Worm (Caenorhabditis elegans) whole organism, late embryonic: ENCODE results near the gene Y32F6A.4.
A peak's percentile ranks its signal among the peaks of the same experiment; 100 is the strongest.

Experiments
- K02D7.2 ChIP-seq: sonication (generic microtip); optimal IDR thresholded peaks from 2 replicates; lab custom pipeline; 2017; ENCODE audit warnings: mild to moderate bottlenecking, missing genetic modification characterization, missing compliant biosample characterization
- T23F11.4 ChIP-seq: fragments of 200-800 bp; sonication (Bioruptor generic); optimal IDR thresholded peaks from 2 replicates; lab custom pipeline; 2018; ENCODE audit warnings: mild to moderate bottlenecking, missing genetic modification characterization, missing compliant biosample characterization
- ahr-1 ChIP-seq: sonication (generic microtip); optimal IDR thresholded peaks from 2 replicates; lab custom pipeline; 2016; ENCODE audit warnings: missing genetic modification characterization, missing compliant biosample characterization
- ama-1 ChIP-seq: fragments of 150-350 bp; optimal IDR thresholded peaks from 2 replicates; lab custom pipeline; 2014
- ceh-14 ChIP-seq: sonication (generic microtip); optimal IDR thresholded peaks from 2 replicates; lab custom pipeline; 2016; ENCODE audit warnings: missing genotype, missing genetic modification characterization, missing compliant biosample characterization
- ceh-19 ChIP-seq: fragments of 200-800 bp; sonication (Bioruptor generic); optimal IDR thresholded peaks from 2 replicates; lab custom pipeline; 2018; ENCODE audit warnings: mild to moderate bottlenecking, missing genetic modification characterization, missing compliant biosample characterization
- ceh-22 ChIP-seq: sonication (generic microtip); optimal IDR thresholded peaks from 2 replicates; lab custom pipeline; 2017; ENCODE audit warnings: missing biosample characterization, missing genetic modification characterization
- ceh-24 ChIP-seq: sonication (generic microtip); optimal IDR thresholded peaks from 2 replicates; lab custom pipeline; 2016; ENCODE audit warnings: mild to moderate bottlenecking, missing genetic modification characterization, missing compliant biosample characterization
- ceh-30 ChIP-seq: fragments of 150-350 bp; optimal IDR thresholded peaks from 2 replicates; lab custom pipeline; 2014; ENCODE audit warnings: missing biosample characterization, missing genetic modification characterization
- ceh-45 ChIP-seq: fragments of 200-800 bp; sonication (Bioruptor generic); IDR thresholded peaks from 2 replicates; pipeline ENCODE4 v1.3.6; 2022; ENCODE audit warnings: missing genetic modification reagents, missing genetic modification characterization, missing compliant biosample characterization
- ceh-48 ChIP-seq: sonication (generic microtip); optimal IDR thresholded peaks from 2 replicates; lab custom pipeline; 2016; ENCODE audit warnings: missing genetic modification characterization, inconsistent platforms, missing compliant biosample characterization
- ceh-9 ChIP-seq: sonication (generic microtip); optimal IDR thresholded peaks from 2 replicates; lab custom pipeline; 2016; ENCODE audit warnings: mild to moderate bottlenecking, missing genetic modification characterization, inconsistent platforms, missing compliant biosample characterization
- che-1 ChIP-seq: sonication (generic microtip); optimal IDR thresholded peaks from 2 replicates; lab custom pipeline; 2016; ENCODE audit warnings: mild to moderate bottlenecking, missing genetic modification characterization, missing compliant biosample characterization
- dmd-4 ChIP-seq: sonication (generic microtip); optimal IDR thresholded peaks from 2 replicates; lab custom pipeline; 2016; ENCODE audit warnings: borderline replicate concordance, missing genetic modification characterization, missing compliant biosample characterization
- dve-1 ChIP-seq: sonication (generic microtip); optimal IDR thresholded peaks from 2 replicates; lab custom pipeline; 2017; ENCODE audit warnings: antibody characterized with exemption, mild to moderate bottlenecking, missing genetic modification characterization, missing compliant biosample characterization
- elt-2 ChIP-seq: sonication (generic microtip); optimal IDR thresholded peaks from 2 replicates; lab custom pipeline; 2016; ENCODE audit warnings: missing genetic modification reagents, missing genetic modification characterization, missing compliant biosample characterization
- elt-4 ChIP-seq: sonication (generic microtip); optimal IDR thresholded peaks from 2 replicates; lab custom pipeline; 2016; ENCODE audit warnings: missing genetic modification characterization, missing compliant biosample characterization
- fax-1 ChIP-seq: sonication (generic microtip); optimal IDR thresholded peaks from 2 replicates; lab custom pipeline; 2016; ENCODE audit warnings: missing genotype, missing genetic modification characterization, missing compliant biosample characterization
- hlh-30 ChIP-seq: sonication (generic microtip); optimal IDR thresholded peaks from 2 replicates; lab custom pipeline; 2017; ENCODE audit warnings: antibody characterized with exemption, missing genetic modification characterization, missing compliant biosample characterization; ENCODE audit not compliant: insufficient read depth
- hlh-6 ChIP-seq: sonication (generic microtip); optimal IDR thresholded peaks from 2 replicates; lab custom pipeline; 2016; ENCODE audit warnings: missing genotype, missing genetic modification characterization, missing compliant biosample characterization
- hlh-8 ChIP-seq: sonication (generic microtip); optimal IDR thresholded peaks from 2 replicates; lab custom pipeline; 2016; ENCODE audit warnings: missing genotype, missing genetic modification characterization, missing compliant biosample characterization
- lim-6 ChIP-seq: sonication (generic microtip); optimal IDR thresholded peaks from 2 replicates; lab custom pipeline; 2016; ENCODE audit warnings: missing genetic modification characterization, missing compliant biosample characterization
- lin-11 ChIP-seq: fragments of 200-800 bp; sonication (Bioruptor generic); optimal IDR thresholded peaks from 2 replicates; lab custom pipeline; 2018; ENCODE audit warnings: mild to moderate bottlenecking, missing genetic modification characterization, missing compliant biosample characterization
- mec-3 ChIP-seq: sonication (generic microtip); optimal IDR thresholded peaks from 2 replicates; lab custom pipeline; 2016; ENCODE audit warnings: borderline replicate concordance, missing genetic modification characterization, missing compliant biosample characterization
- nfya-1 ChIP-seq: sonication (generic microtip); optimal IDR thresholded peaks from 2 replicates; lab custom pipeline; 2017; ENCODE audit warnings: missing genetic modification characterization, mild to moderate bottlenecking, missing compliant biosample characterization, antibody characterized with exemption, moderate library complexity
- npax-4 ChIP-seq: sonication (generic microtip); optimal IDR thresholded peaks from 2 replicates; lab custom pipeline; 2016; ENCODE audit warnings: missing genetic modification characterization, missing compliant biosample characterization
- odd-2 ChIP-seq: sonication (generic microtip); optimal IDR thresholded peaks from 2 replicates; lab custom pipeline; 2017; ENCODE audit warnings: antibody characterized with exemption, mild to moderate bottlenecking, missing genetic modification characterization, missing compliant biosample characterization
- pag-3 ChIP-seq: sonication (generic microtip); optimal IDR thresholded peaks from 2 replicates; lab custom pipeline; 2016; ENCODE audit warnings: missing compliant biosample characterization, missing genetic modification characterization, borderline replicate concordance
- pha-2 ChIP-seq: sonication (generic microtip); optimal IDR thresholded peaks from 2 replicates; lab custom pipeline; 2017; ENCODE audit warnings: mild to moderate bottlenecking, missing genetic modification characterization, missing compliant biosample characterization
- pros-1 ChIP-seq: fragments of 150-350 bp; optimal IDR thresholded peaks from 2 replicates; lab custom pipeline; 2014; ENCODE audit warnings: missing biosample characterization, missing genetic modification reagents, missing genetic modification characterization
- ref-2 ChIP-seq: sonication (generic microtip); optimal IDR thresholded peaks from 2 replicates; lab custom pipeline; 2016; ENCODE audit warnings: missing genetic modification characterization, missing compliant biosample characterization
- tbx-7 ChIP-seq: sonication (generic microtip); optimal IDR thresholded peaks from 2 replicates; lab custom pipeline; 2016; ENCODE audit warnings: missing genotype, missing genetic modification characterization, missing compliant biosample characterization
- ttx-3 ChIP-seq: sonication (generic microtip); optimal IDR thresholded peaks from 2 replicates; lab custom pipeline; 2016; ENCODE audit warnings: missing genetic modification reagents, missing genetic modification characterization, missing compliant biosample characterization
- unc-3 ChIP-seq, 2 experiments: fragments of 200-800 bp in 1 of 2; sonication (Bioruptor generic) in 1 of 2; sonication (generic microtip) in 1 of 2; conservative IDR thresholded peaks in 1 of 2; optimal IDR thresholded peaks in 1 of 2; 2 replicates each; pipeline versions ENCODE4 v1.3.6 to Lab custom; 2016 to 2022; ENCODE audit warnings: missing compliant biosample characterization in 2 of 2, missing genetic modification characterization in 2 of 2, missing genetic modification reagents in 1 of 2
- unc-42 ChIP-seq: sonication (generic microtip); optimal IDR thresholded peaks from 2 replicates; lab custom pipeline; 2016; ENCODE audit warnings: missing genotype, missing genetic modification characterization, missing compliant biosample characterization
- ztf-16 ChIP-seq: sonication (generic microtip); optimal IDR thresholded peaks from 2 replicates; lab custom pipeline; 2017; ENCODE audit warnings: missing genetic modification characterization, missing compliant biosample characterization

Y32F6A.4 gene

DNA sequence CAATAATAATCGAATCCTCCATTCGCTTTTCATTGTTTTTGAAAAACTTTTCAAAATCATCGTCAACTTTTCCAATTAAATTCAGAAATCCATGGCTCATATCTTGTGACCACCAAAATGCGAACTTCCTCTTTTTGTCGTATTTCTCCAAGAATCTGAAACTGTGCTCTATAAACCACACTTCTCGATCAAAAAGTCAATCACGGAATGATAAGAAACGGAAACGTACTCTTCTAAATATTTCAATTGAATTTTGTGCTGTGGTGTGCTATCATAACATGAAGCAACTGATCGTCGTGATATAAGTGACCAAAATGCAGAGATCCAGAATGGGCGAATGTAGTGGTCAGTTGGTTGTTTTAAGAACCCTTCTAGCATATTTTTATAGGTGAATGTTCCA is 29.2 kb downstream of the Y32F6A.4 start:
- TF ChIP-seq ceh-9 (tag; lab: Kevin White, UChicago) (no peak), ceh-48 (tag; lab: Kevin White, UChicago) (no peak), ceh-30 (no peak), unc-42 (no peak), lim-6 (tag; lab: Kevin White, UChicago) (no peak), fax-1 (tag; lab: Kevin White, UChicago) (no peak), odd-2 (tag; lab: Kevin White, UChicago) (no peak), dmd-4 (tag; lab: Kevin White, UChicago) (no peak), dve-1 (tag; lab: Kevin White, UChicago) (no peak), ceh-45 (GFP tag; lab: Robert Waterston, UW) (no peak), npax-4 (no peak), mec-3 (tag; lab: Kevin White, UChicago) (no peak), ceh-24 (tag; lab: Kevin White, UChicago) (no peak)

DNA sequence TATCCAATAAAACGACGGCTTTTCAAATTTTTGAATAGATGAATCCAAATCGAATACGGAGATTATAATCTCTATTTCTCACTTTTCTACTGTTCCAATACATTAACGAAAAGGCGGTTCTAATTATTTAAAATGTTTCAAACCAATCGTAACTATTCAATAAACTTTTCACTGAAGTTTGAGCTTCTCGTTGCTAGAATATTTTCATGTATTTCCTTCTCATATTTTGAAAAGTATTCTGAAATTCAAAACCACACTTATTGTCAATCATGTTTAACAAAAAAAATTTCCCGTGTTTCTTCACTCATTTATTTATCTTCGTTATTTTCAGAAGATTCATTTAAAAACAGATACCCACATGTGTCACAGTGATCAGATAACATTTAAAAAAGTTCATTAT is 31.1 kb downstream of the Y32F6A.4 start, which contains the start of gene F15H10.8:
F15H10.8 (minus strand) TSS at position 101 of the 400 bp plus-strand sequence.
- TF ChIP-seq K02D7.2 (tag; lab: Kevin White, UChicago) (no peak), pag-3 (no peak), ref-2 (tag; lab: Kevin White, UChicago) (no peak), hlh-8 (tag; lab: Kevin White, UChicago) (no peak), ceh-30 (no peak), elt-4 (tag; lab: Kevin White, UChicago) (no peak), ceh-14 (tag; lab: Kevin White, UChicago) (no peak), lim-6 (tag; lab: Kevin White, UChicago) (no peak), ceh-19 (GFP tag; lab: Kevin White, UChicago) (no peak), ztf-16 (tag; lab: Kevin White, UChicago) (no peak), lin-11 (tag; lab: Kevin White, UChicago) (no peak), nfya-1 (tag; lab: Kevin White, UChicago) (no peak), ahr-1 (no peak), unc-42 (no peak), T23F11.4 (GFP tag; lab: Kevin White, UChicago) (no peak), ceh-48 (tag; lab: Kevin White, UChicago) (no peak), hlh-30 (no peak)

DNA sequence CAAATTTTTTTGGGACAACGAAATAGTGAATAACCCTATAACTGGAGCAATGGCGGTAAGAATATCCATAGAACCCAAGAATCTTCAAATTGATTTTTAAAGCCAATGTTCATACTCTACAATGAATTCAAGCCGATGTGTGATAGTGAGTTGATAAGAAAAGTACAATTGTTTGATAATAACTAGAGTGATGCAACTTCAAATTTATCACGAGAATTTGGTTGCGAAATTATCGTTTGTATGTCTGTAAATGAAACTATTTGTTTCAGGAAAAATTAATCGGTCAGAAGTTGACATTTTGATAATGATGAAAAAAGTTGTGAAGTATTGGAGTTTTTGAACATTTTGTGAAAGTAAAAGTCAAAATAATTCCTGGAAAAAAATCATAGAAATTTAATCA is 34.6 kb downstream of the Y32F6A.4 start:
- peak; percentile 77 for TF ChIP-seq elt-2 (tag; lab: Kevin White, UChicago)
- no peak for TF ChIP-seq ttx-3 (tag; lab: Kevin White, UChicago)

DNA sequence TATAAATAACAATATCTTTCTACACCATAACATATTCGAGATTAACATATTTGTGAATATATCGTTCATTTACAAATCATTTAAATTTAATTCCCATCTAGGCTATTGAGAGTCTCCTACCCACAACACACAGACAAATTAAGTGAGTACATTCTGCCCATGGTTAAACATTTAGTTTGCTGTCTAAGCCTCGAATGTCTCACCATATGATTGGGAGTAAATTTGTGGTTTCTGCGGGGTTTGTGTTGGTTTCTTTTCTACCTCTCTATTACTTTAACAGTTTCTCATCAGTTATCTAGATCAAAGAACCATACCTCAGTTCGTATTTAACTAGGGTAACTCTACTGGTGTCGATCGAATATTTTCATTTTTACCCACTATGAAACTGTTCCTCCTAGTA is 35.4 kb downstream of the Y32F6A.4 start, which contains the start of gene ugt-2:
ugt-2 (plus strand) TSS at position 371 of the 400 bp plus-strand sequence.
- TF ChIP-seq hlh-8 (tag; lab: Kevin White, UChicago) (no peak), tbx-7 (no peak)

DNA sequence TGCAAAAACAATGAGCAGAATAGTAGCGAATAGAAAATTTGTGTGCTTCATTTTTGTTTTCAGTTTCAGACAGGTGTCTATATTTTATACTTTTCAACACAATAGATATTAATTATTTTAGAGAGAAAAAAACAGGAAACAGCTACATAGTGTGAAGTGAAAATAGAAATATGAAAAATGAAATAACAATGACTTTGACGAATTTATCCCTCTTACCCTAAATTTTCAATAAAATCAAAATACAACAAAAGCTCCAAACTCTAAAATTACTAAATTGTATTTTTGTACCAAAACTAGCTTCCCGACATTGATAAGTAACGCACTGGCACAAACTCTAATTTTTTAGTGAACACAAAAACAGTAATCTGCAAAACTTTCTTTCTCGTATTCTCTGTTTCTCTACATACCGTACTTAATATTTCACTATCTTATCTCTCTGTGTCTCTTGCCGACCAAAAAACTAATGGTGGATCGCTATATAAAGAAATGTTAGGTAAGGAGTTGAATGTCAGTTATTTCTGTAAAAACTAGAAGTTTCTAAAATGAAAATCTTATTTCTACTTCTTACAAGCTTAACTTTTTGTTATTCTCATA is 38.6 kb downstream of the Y32F6A.4 start, which contains the start of the genes col-151 and ugt-1:
col-151 (minus strand) TSS at position 51 of the 594 bp plus-strand sequence.
ugt-1 (plus strand) TSS at position 491 of the 594 bp plus-strand sequence.
- no peak for TF ChIP-seq hlh-8 (tag; lab: Kevin White, UChicago)
- no peak for TF ChIP-seq ama-1 (lab: Kevin White, UChicago)
- TF ChIP-seq che-1 (tag; lab: Kevin White, UChicago) = no peak
- TF ChIP-seq ceh-22 (tag; lab: Kevin White, UChicago) = no peak
- no peak for TF ChIP-seq hlh-6
- no peak for TF ChIP-seq pros-1 (tag; lab: Kevin White, UChicago)
- TF ChIP-seq lin-11 (tag; lab: Kevin White, UChicago) = no peak
- TF ChIP-seq pha-2 (tag; lab: Kevin White, UChicago) = no peak
- no peak for TF ChIP-seq unc-3 (GFP tag; conservative IDR thresholded peaks at IDR 0.05; lab: Robert Waterston, UW)
- TF ChIP-seq unc-3 (tag; optimal IDR thresholded peaks at IDR 0.05; lab: Kevin White, UChicago) = no peak
